Worm (Caenorhabditis elegans) whole organism, L4 larva: ENCODE data around the gene Y54F10AL.1.

Experiments used
- F10B5.3 ChIP-seq: sonication (generic microtip); optimal IDR thresholded peaks from 2 replicates; lab custom pipeline; 2016; ENCODE audit warnings: mild to moderate bottlenecking, missing genetic modification characterization, missing compliant biosample characterization
- F37D6.2 ChIP-seq: sonication (generic microtip); optimal IDR thresholded peaks from 2 replicates; lab custom pipeline; 2016; ENCODE audit warnings: mild to moderate bottlenecking, missing genetic modification characterization, missing compliant biosample characterization
- F49E8.2 ChIP-seq: sonication (generic microtip); optimal IDR thresholded peaks from 2 replicates; lab custom pipeline; 2016; ENCODE audit warnings: missing compliant biosample characterization, mild to moderate bottlenecking, missing genetic modification characterization, borderline replicate concordance
- R02D3.7 ChIP-seq: fragments of 150-350 bp; sonication (generic microtip); optimal IDR thresholded peaks from 3 replicates; lab custom pipeline; 2014; ENCODE audit warnings: missing biosample characterization, missing genetic modification characterization
- T20F7.1 ChIP-seq: fragments of 200-800 bp; sonication (Bioruptor generic); optimal IDR thresholded peaks from 2 replicates; lab custom pipeline; 2018; ENCODE audit warnings: mild to moderate bottlenecking, missing genetic modification characterization, missing compliant biosample characterization
- T26A8.4 ChIP-seq: fragments of 200-800 bp; sonication (Bioruptor generic); IDR thresholded peaks from 2 replicates; pipeline ENCODE4 v1.3.6; 2022; ENCODE audit warnings: missing genetic modification characterization, missing compliant biosample characterization
- Y48G9A.11 ChIP-seq: fragments of 200-800 bp; sonication (Bioruptor generic); IDR thresholded peaks from 2 replicates; pipeline ENCODE4 v1.3.6; 2022; ENCODE audit warnings: missing genetic modification reagents, missing genetic modification characterization, missing compliant biosample characterization
- ZK337.2 ChIP-seq: fragments of 200-800 bp; sonication (Bioruptor generic); IDR thresholded peaks from 2 replicates; pipeline ENCODE4 v1.3.6; 2022; ENCODE audit warnings: missing genetic modification reagents, missing genetic modification characterization, missing compliant biosample characterization
- daf-12 ChIP-seq: fragments of 150-350 bp; optimal IDR thresholded peaks from 2 replicates; lab custom pipeline; 2014; ENCODE audit warnings: missing biosample characterization, missing genetic modification reagents, missing genetic modification characterization
- daf-8 ChIP-seq: fragments of 200-800 bp; sonication (Bioruptor generic); IDR thresholded peaks from 2 replicates; pipeline ENCODE4 v1.3.6; 2022; ENCODE audit warnings: missing genetic modification characterization, missing compliant biosample characterization
- dmd-6 ChIP-seq: fragments of 200-800 bp; sonication (Bioruptor generic); IDR thresholded peaks from 2 replicates; pipeline ENCODE4 v1.3.6; 2022; ENCODE audit warnings: missing genetic modification reagents, missing genetic modification characterization, missing compliant biosample characterization
- dmd-8 ChIP-seq: fragments of 200-800 bp; sonication (Bioruptor generic); IDR thresholded peaks from 2 replicates; pipeline ENCODE4 v1.3.6; 2022; ENCODE audit warnings: missing genetic modification characterization, missing compliant biosample characterization
- dmd-9 ChIP-seq: fragments of 200-800 bp; sonication (Bioruptor generic); IDR thresholded peaks from 2 replicates; pipeline ENCODE4 v1.3.6; 2022; ENCODE audit warnings: missing genetic modification reagents, missing genetic modification characterization, missing compliant biosample characterization
- dpl-1 ChIP-seq: fragments of 150-350 bp; optimal IDR thresholded peaks from 2 replicates; lab custom pipeline; 2014; ENCODE audit warnings: missing biosample characterization, missing genetic modification reagents, missing genetic modification characterization
- duxl-1 ChIP-seq: sonication (generic microtip); optimal IDR thresholded peaks from 2 replicates; lab custom pipeline; 2016; ENCODE audit warnings: mild to moderate bottlenecking, missing genetic modification characterization, moderate library complexity, missing compliant biosample characterization; ENCODE audit not compliant: poor library complexity
- dve-1 ChIP-seq: sonication (generic microtip); optimal IDR thresholded peaks from 2 replicates; lab custom pipeline; 2017; ENCODE audit warnings: antibody characterized with exemption, mild to moderate bottlenecking, missing genetic modification characterization, missing compliant biosample characterization; ENCODE audit not compliant: insufficient read depth
- egl-27 ChIP-seq: sonication (generic microtip); optimal IDR thresholded peaks from 3 replicates; lab custom pipeline; 2017; ENCODE audit warnings: missing biosample characterization, missing genetic modification reagents, missing genetic modification characterization
- hif-1 ChIP-seq, 2 experiments: sonication (generic microtip); optimal IDR thresholded peaks; 2 replicates each; lab custom pipeline; 2016 to 2017; ENCODE audit warnings: missing compliant biosample characterization in 2 of 2, missing genetic modification characterization in 2 of 2, missing genetic modification reagents in 2 of 2, missing genotype in 2 of 2, mild to moderate bottlenecking in 1 of 2
- hlh-11 ChIP-seq: fragments of 200-800 bp; sonication (Bioruptor generic); optimal IDR thresholded peaks from 2 replicates; lab custom pipeline; 2018; ENCODE audit warnings: mild to moderate bottlenecking, missing genetic modification characterization, missing compliant biosample characterization
- jun-1 ChIP-seq: fragments of 150-350 bp; optimal IDR thresholded peaks from 2 replicates; lab custom pipeline; 2014; ENCODE audit warnings: missing biosample characterization, missing genetic modification reagents, missing genetic modification characterization
- lin-1 ChIP-seq: fragments of 200-800 bp; sonication (Bioruptor generic); IDR thresholded peaks from 2 replicates; pipeline ENCODE4 v1.3.6; 2022; ENCODE audit warnings: missing genetic modification reagents, missing genetic modification characterization, missing compliant biosample characterization
- lin-38 ChIP-seq: fragments of 200-800 bp; sonication (Bioruptor generic); IDR thresholded peaks from 2 replicates; pipeline ENCODE4 v1.3.6; 2022; ENCODE audit warnings: missing genetic modification reagents, missing genetic modification characterization, missing compliant biosample characterization
- lir-3 ChIP-seq: sonication (generic microtip); optimal IDR thresholded peaks from 2 replicates; lab custom pipeline; 2016; ENCODE audit warnings: mild to moderate bottlenecking, missing genetic modification characterization, missing compliant biosample characterization
- lsy-2 ChIP-seq, 2 experiments: fragments of 150-350 bp in 1 of 2; sonication (generic microtip) in 1 of 2; optimal IDR thresholded peaks; 2 replicates each; lab custom pipeline; 2014 to 2017; ENCODE audit warnings: missing biosample characterization in 2 of 2, missing genetic modification characterization in 2 of 2
- madf-9 ChIP-seq: fragments of 200-800 bp; sonication (Bioruptor generic); conservative IDR thresholded peaks from 2 replicates; pipeline ENCODE4 v1.3.6; 2022; ENCODE audit warnings: missing genetic modification reagents, missing genetic modification characterization, missing compliant biosample characterization
- mdl-1 ChIP-seq, 2 experiments: fragments of 150-350 bp in 1 of 2; sonication (generic microtip) in 1 of 2; optimal IDR thresholded peaks; 2 replicates each; lab custom pipeline; 2014 to 2017; ENCODE audit warnings: missing biosample characterization in 2 of 2, missing genetic modification characterization in 2 of 2
- mdt-29 ChIP-seq: fragments of 200-800 bp; sonication (Bioruptor generic); IDR thresholded peaks from 2 replicates; pipeline ENCODE4 v1.3.6; 2022; ENCODE audit warnings: missing genetic modification reagents, missing genetic modification characterization, missing compliant biosample characterization
- mes-2 ChIP-seq: sonication (generic microtip); optimal IDR thresholded peaks from 2 replicates; lab custom pipeline; 2016; ENCODE audit warnings: missing genotype, mild to moderate bottlenecking, missing genetic modification characterization, missing compliant biosample characterization; ENCODE audit not compliant: poor library complexity, severe bottlenecking
- nhr-11 ChIP-seq: fragments of 150-350 bp; optimal IDR thresholded peaks from 2 replicates; lab custom pipeline; 2014; ENCODE audit warnings: missing biosample characterization, missing genetic modification characterization
- nhr-237 ChIP-seq: sonication (generic microtip); optimal IDR thresholded peaks from 2 replicates; lab custom pipeline; 2017; ENCODE audit warnings: missing biosample characterization, missing genetic modification characterization
- nhr-41 ChIP-seq: fragments of 200-800 bp; sonication (Bioruptor generic); IDR thresholded peaks from 2 replicates; pipeline ENCODE4 v1.3.6; 2022; ENCODE audit warnings: missing genetic modification reagents, missing genetic modification characterization, missing compliant biosample characterization
- pha-4 ChIP-seq, 2 experiments: fragments of 150-350 bp in 1 of 2; fragments of 200-800 bp in 1 of 2; sonication (Bioruptor generic) in 1 of 2; IDR thresholded peaks in 1 of 2; optimal IDR thresholded peaks in 1 of 2; 2 replicates each; pipeline versions ENCODE4 v1.3.6 to Lab custom; 2014 to 2022; ENCODE audit warnings: missing genetic modification characterization in 2 of 2, missing genetic modification reagents in 2 of 2, missing biosample characterization in 1 of 2, missing compliant biosample characterization in 1 of 2
- php-3 ChIP-seq: fragments of 200-800 bp; sonication (Bioruptor generic); IDR thresholded peaks from 2 replicates; pipeline ENCODE4 v1.3.6; 2022; ENCODE audit warnings: missing genetic modification reagents, missing genetic modification characterization, missing compliant biosample characterization
- pqm-1 ChIP-seq: sonication (generic microtip); optimal IDR thresholded peaks from 2 replicates; lab custom pipeline; 2017; ENCODE audit warnings: missing biosample characterization, missing genetic modification characterization
- spr-1 ChIP-seq: sonication (generic microtip); optimal IDR thresholded peaks from 2 replicates; lab custom pipeline; 2016; ENCODE audit warnings: mild to moderate bottlenecking, missing genetic modification characterization, missing compliant biosample characterization
- spr-3 ChIP-seq: fragments of 200-800 bp; sonication (Bioruptor generic); optimal IDR thresholded peaks from 2 replicates; lab custom pipeline; 2018; ENCODE audit warnings: mild to moderate bottlenecking, missing genetic modification characterization, missing compliant biosample characterization
- unc-130 ChIP-seq: sonication (generic microtip); optimal IDR thresholded peaks from 2 replicates; lab custom pipeline; 2016; ENCODE audit warnings: missing genetic modification reagents, missing genetic modification characterization, missing compliant biosample characterization
- unc-62 ChIP-seq, 3 experiments: fragments of 150-350 bp in 1 of 3; sonication (generic microtip); optimal IDR thresholded peaks in 2 of 3; peaks in 1 of 3; 1 replicate in 1 of 3; 2 replicates in 2 of 3; lab custom pipeline; 2014 to 2017; ENCODE audit warnings: missing biosample characterization in 3 of 3, missing genetic modification characterization in 3 of 3, missing genetic modification reagents in 3 of 3, missing genotype in 1 of 3
- zfp-3 ChIP-seq: fragments of 200-800 bp; sonication (Bioruptor generic); conservative IDR thresholded peaks from 2 replicates; pipeline ENCODE4 v1.3.6; 2022; ENCODE audit warnings: missing genetic modification reagents, missing genetic modification characterization, missing compliant biosample characterization
- zip-2 ChIP-seq: fragments of 150-350 bp; optimal IDR thresholded peaks from 2 replicates; lab custom pipeline; 2014; ENCODE audit warnings: missing biosample characterization, missing genetic modification characterization
- ztf-7 ChIP-seq: fragments of 150-350 bp; optimal IDR thresholded peaks from 2 replicates; lab custom pipeline; 2014; ENCODE audit warnings: missing biosample characterization, missing genetic modification characterization

Y54F10AL.1 gene

DNA sequence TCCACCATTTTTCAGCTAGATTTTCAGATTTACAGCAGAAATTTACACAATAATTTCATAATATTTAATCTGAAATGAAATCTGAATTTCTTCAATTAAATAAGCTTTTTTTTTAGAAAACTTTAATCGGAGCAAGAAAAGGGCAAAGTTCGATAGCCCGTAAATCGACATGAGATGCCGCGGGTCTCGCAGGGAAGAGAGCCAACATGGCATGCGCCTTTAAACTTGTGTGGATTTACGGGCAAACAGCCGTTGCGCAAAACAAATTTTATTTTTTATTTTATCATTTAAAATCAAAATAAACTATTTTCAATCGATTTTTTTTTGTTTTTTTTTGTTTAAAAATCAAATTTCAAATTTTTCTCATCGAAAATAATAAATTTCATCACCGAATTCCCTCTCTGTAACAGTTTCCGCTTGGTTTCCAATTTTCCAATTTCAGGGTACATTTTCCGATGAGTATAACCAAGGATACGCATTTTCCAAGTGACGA lies 41.2 kb downstream of the Y54F10AL.1 start, which contains the start of the genes Y54F10AM.15, rbc-2 and ndua-8 (continued):
- no peak for TF ChIP-seq ZK337.2 (GFP tag; lab: Robert Waterston, UW)
- TF ChIP-seq F49E8.2 (tag; lab: Kevin White, UChicago) = peak; percentile 35
- TF ChIP-seq F37D6.2 (tag; lab: Kevin White, UChicago) = peak; percentile 67
- peak; percentile 6 to 59 for TF ChIP-seq unc-62 (GFP tag; optimal IDR thresholded peaks at IDR 0.05 in 1 of 2; lab: Kevin White, UChicago)
- no peak for TF ChIP-seq unc-62 (tag; optimal IDR thresholded peaks at IDR 0.05; lab: Kevin White, UChicago)
- TF ChIP-seq spr-3 (GFP tag; lab: Kevin White, UChicago) = peak; percentile 23
- peak; percentile 90 for TF ChIP-seq T26A8.4 (GFP tag; lab: Robert Waterston, UW)
- TF ChIP-seq dpl-1 (GFP tag; lab: Kevin White, UChicago) = peak; percentile 87
- peak; percentile 68 for TF ChIP-seq ztf-7
- TF ChIP-seq pqm-1 = peak; percentile 25
- TF ChIP-seq lsy-2 (tag; optimal IDR thresholded peaks at IDR 0.05; lab: Kevin White, UChicago) = peak; percentile 86 to 96
- TF ChIP-seq lin-1 (GFP tag; lab: Robert Waterston, UW) = no peak
- TF ChIP-seq mes-2 = peak; percentile 94
- no peak for TF ChIP-seq daf-12 (tag; lab: Kevin White, UChicago)
- TF ChIP-seq zip-2 (tag; lab: Kevin White, UChicago) = no peak
- peak; percentile 39; the same call in 1 of the 2 replicates for TF ChIP-seq pha-4 (GFP tag; IDR thresholded peaks at IDR 0.05; lab: Robert Waterston, UW)
- no peak for TF ChIP-seq pha-4 (tag; optimal IDR thresholded peaks at IDR 0.05; lab: Kevin White, UChicago)
- TF ChIP-seq dmd-9 = peak; percentile 71; the same call in 1 of the 2 replicates
- no peak for TF ChIP-seq egl-27 (tag; lab: Kevin White, UChicago)
- TF ChIP-seq dmd-6 (GFP tag; lab: Robert Waterston, UW) = no peak
- no peak for TF ChIP-seq duxl-1 (tag; lab: Kevin White, UChicago)
- TF ChIP-seq unc-130 (GFP tag; lab: Kevin White, UChicago) = peak; percentile 49
- peak; percentile 28 to 68 for TF ChIP-seq mdl-1 (tag; optimal IDR thresholded peaks at IDR 0.05; lab: Kevin White, UChicago)
- no peak for TF ChIP-seq Y48G9A.11
- TF ChIP-seq hif-1 (tag; optimal IDR thresholded peaks at IDR 0.05; lab: Kevin White, UChicago) = peak in 1 of 2 experiments; percentile 70
- peak; percentile 84 for TF ChIP-seq hlh-11
- no peak for TF ChIP-seq daf-8 (GFP tag; lab: Robert Waterston, UW)
- 0 out of 2 replicates have a peak, but pooled peaks have one; percentile 26 for TF ChIP-seq mdt-29 (GFP tag; lab: Robert Waterston, UW)
- no peak for TF ChIP-seq nhr-41
- peak; percentile 96 for TF ChIP-seq dve-1 (tag; lab: Kevin White, UChicago)
- TF ChIP-seq T20F7.1 (GFP tag; lab: Kevin White, UChicago) = peak; percentile 82
- TF ChIP-seq php-3 (GFP tag; lab: Robert Waterston, UW) = 0 out of 2 replicates have a peak, but pooled peaks have one; percentile 33
- peak; percentile 67; the same call in 1 of the 2 replicates for TF ChIP-seq zfp-3
- peak; percentile 78 for TF ChIP-seq nhr-11
- peak; percentile 99 for TF ChIP-seq R02D3.7 (tag; lab: Kevin White, UChicago)
- peak; percentile 37 for TF ChIP-seq spr-1 (tag; lab: Kevin White, UChicago)
- TF ChIP-seq jun-1 (tag; lab: Kevin White, UChicago) = no peak
- no peak for TF ChIP-seq dmd-8 (GFP tag; lab: Robert Waterston, UW)
- TF ChIP-seq lir-3 (tag; lab: Kevin White, UChicago) = no peak
- no peak for TF ChIP-seq nhr-237
- no peak for TF ChIP-seq madf-9 (GFP tag; lab: Robert Waterston, UW)
- peak; percentile 20 for TF ChIP-seq F10B5.3 (tag; lab: Kevin White, UChicago)
- TF ChIP-seq lin-38 (GFP tag; lab: Robert Waterston, UW) = peak; percentile 86
